Worm (Caenorhabditis elegans): ENCODE results near the gene clec-57.

clec-57 gene

DNA sequence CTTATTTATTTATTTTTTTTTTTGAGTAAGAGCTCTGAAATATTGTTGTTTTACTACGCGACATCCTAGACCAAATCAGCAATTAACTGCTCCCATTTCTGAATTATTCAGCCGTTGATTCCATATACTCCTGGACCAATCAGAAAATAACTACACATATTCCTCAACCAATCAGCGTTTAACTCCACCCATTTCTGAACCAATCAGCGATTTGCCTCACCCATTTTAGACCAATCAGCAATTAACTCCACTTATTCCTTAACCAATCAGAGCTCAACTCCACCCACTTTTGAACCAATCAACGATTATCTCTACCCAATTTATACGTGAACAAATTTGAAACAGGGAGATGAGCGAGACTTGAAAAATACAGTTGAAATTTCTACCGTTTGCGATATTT, 24.6 kb downstream of the clec-57 start:
- TF ChIP-seq aptf-3 (GFP tag; IDR thresholded peaks at IDR 0.05), result no peak
- no peak for TF ChIP-seq egl-18 (GFP tag; IDR thresholded peaks at IDR 0.05)
- no peak for TF ChIP-seq ztf-26 (tag; optimal IDR thresholded peaks at IDR 0.05)
- no peak for TF ChIP-seq F52B5.7 (tag; optimal IDR thresholded peaks at IDR 0.05)
- no peak for TF ChIP-seq egrh-3 (GFP tag; IDR thresholded peaks at IDR 0.05)
- TF ChIP-seq gei-17 (GFP tag; optimal IDR thresholded peaks at IDR 0.05), result no peak
- no peak for TF ChIP-seq ceh-100 (GFP tag; IDR thresholded peaks at IDR 0.05)

DNA sequence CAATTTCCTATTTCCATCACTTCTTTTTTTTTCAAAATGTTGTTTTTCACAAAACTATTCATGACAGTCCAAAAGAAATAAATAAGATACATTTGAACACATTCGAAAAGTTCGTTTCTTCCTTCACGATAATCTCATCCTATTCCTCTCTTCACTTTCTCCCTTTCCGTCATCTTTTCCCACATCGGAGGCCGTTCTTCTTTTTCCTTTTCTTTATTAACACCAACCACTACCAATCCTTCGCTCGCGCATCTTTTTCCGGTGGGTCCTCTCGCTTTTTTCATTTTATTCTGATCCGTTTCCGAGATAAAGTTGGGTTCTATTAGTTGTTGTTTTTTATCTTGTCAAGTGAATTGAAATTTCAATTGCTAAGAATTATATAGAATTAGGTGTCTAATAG, 26.5 kb downstream of the clec-57 start:
- TF ChIP-seq lag-1 (GFP tag; IDR thresholded peaks at IDR 0.05) (no peak), attf-5 (GFP tag; optimal IDR thresholded peaks at IDR 0.05) (no peak), nfya-2 (GFP tag; IDR thresholded peaks at IDR 0.05) (no peak), somi-1 (GFP tag; optimal IDR thresholded peaks at IDR 0.05) (no peak), attf-6 (GFP tag; IDR thresholded peaks at IDR 0.05) (no peak), sea-2 (GFP tag; IDR thresholded peaks at IDR 0.05) (no peak), efl-1 (GFP tag; optimal IDR thresholded peaks at IDR 0.05) (no peak), attf-3 (GFP tag; conservative IDR thresholded peaks at IDR 0.05) (no peak)

ce11 chrV:14496446-14496845, 27.4 kb downstream of the clec-57 start:
- TF ChIP-seq atf-7 (tag; optimal IDR thresholded peaks at IDR 0.05) (no peak), repo-1 (tag; optimal IDR thresholded peaks at IDR 0.05) (no peak), Y56A3A.18 (GFP tag; IDR thresholded peaks at IDR 0.05) (0 out of 2 replicates have a peak, but pooled peaks have one; percentile 36), xnd-1 (tag; optimal IDR thresholded peaks at IDR 0.05) (no peak)

ce11 chrV:14498204-14498603, 29.2 kb downstream of the clec-57 start:
- TF ChIP-seq attf-6 (GFP tag; IDR thresholded peaks at IDR 0.05) (no peak), sptf-2 (GFP tag; optimal IDR thresholded peaks at IDR 0.05) (no peak), Y56A3A.18 (GFP tag; IDR thresholded peaks at IDR 0.05) (no peak), lsy-27 (tag; optimal IDR thresholded peaks at IDR 0.05; ENCODE audit: borderline replicate concordance, insufficient read depth) (no peak)

ce11 chrV:14499074-14499864, 30.2 kb downstream of the clec-57 start:
- no peak for TF ChIP-seq B0035.1 (tag; optimal IDR thresholded peaks at IDR 0.05)
- TF ChIP-seq K12H6.12 (tag; optimal IDR thresholded peaks at IDR 0.05), result no peak
- peak; percentile 21 for TF ChIP-seq nhr-80 (tag; optimal IDR thresholded peaks at IDR 0.05)
- TF ChIP-seq tbp1 (GFP tag; optimal IDR thresholded peaks at IDR 0.05), result no peak
- no peak for TF ChIP-seq ceh-27 (GFP tag; optimal IDR thresholded peaks at IDR 0.05)
- TF ChIP-seq lin-26 (GFP tag; IDR thresholded peaks at IDR 0.05), result peak; percentile 30; the same call in 1 of the 2 replicates
- no peak for TF ChIP-seq ceh-40 (GFP tag; IDR thresholded peaks at IDR 0.05)
- no peak for TF ChIP-seq rcor-1 (GFP tag; IDR thresholded peaks at IDR 0.05)
- no peak for TF ChIP-seq gei-17 (GFP tag; optimal IDR thresholded peaks at IDR 0.05)
- TF ChIP-seq attf-6 (GFP tag; IDR thresholded peaks at IDR 0.05), result no peak
- TF ChIP-seq dox-1 (GFP tag; IDR thresholded peaks at IDR 0.05), result peak; percentile 51; the same call in 1 of the 2 replicates
- TF ChIP-seq F33H1.4 (GFP tag; IDR thresholded peaks at IDR 0.05), result no peak
- TF ChIP-seq nfya-1 (tag; optimal IDR thresholded peaks at IDR 0.05; ENCODE audit: borderline replicate concordance, insufficient read depth), result no peak
- no peak for TF ChIP-seq K11D2.4 (GFP tag; IDR thresholded peaks at IDR 0.05)
- no peak for TF ChIP-seq lsl-1 (GFP tag; optimal IDR thresholded peaks at IDR 0.05)
- TF ChIP-seq sdz-38 (tag; optimal IDR thresholded peaks at IDR 0.05), result no peak
- no peak for TF ChIP-seq sptf-2 (GFP tag; optimal IDR thresholded peaks at IDR 0.05)
- TF ChIP-seq snpc-4 (GFP tag; optimal IDR thresholded peaks at IDR 0.05), result no peak
- no peak for TF ChIP-seq snpc-4 (tag; optimal IDR thresholded peaks at IDR 0.05)
- TF ChIP-seq Y67H2A.10 (GFP tag; conservative IDR thresholded peaks at IDR 0.05), result no peak
- no peak for TF ChIP-seq B0336.3 (GFP tag; IDR thresholded peaks at IDR 0.05)
- TF ChIP-seq lin-35 (GFP tag; optimal IDR thresholded peaks at IDR 0.05), result no peak
- no peak for TF ChIP-seq lin-40 (tag; optimal IDR thresholded peaks at IDR 0.05)
- no peak for TF ChIP-seq athp-1 (tag; optimal IDR thresholded peaks at IDR 0.05)
- no peak for TF ChIP-seq ceh-100 (GFP tag; IDR thresholded peaks at IDR 0.05)

Measured in whole organism, young adult.